Worm (Caenorhabditis elegans) whole organism, mixed stage, embryonic: ENCODE data around the gene clec-62.

Source experiments
- M03D4.4 ChIP-seq: sonication (generic microtip); optimal IDR thresholded peaks from 2 replicates; lab custom pipeline; 2017; ENCODE audit warnings: mild to moderate bottlenecking, missing genetic modification characterization, missing compliant biosample characterization
- bed-3 ChIP-seq: fragments of 200-800 bp; sonication (Bioruptor generic); optimal IDR thresholded peaks from 3 replicates; lab custom pipeline; 2018; ENCODE audit warnings: mild to moderate bottlenecking, missing genetic modification characterization, moderate library complexity, missing compliant biosample characterization
- blmp-1 ChIP-seq: fragments of 150-350 bp; optimal IDR thresholded peaks from 2 replicates; lab custom pipeline; 2014; ENCODE audit warnings: missing biosample characterization, missing genetic modification characterization
- ceh-39 ChIP-seq: fragments of 150-350 bp; optimal IDR thresholded peaks from 2 replicates; lab custom pipeline; 2014; ENCODE audit warnings: missing biosample characterization, missing genetic modification characterization
- ceh-43 ChIP-seq: fragments of 200-800 bp; sonication (Bioruptor generic); optimal IDR thresholded peaks from 2 replicates; lab custom pipeline; 2018; ENCODE audit warnings: mild to moderate bottlenecking, missing genetic modification characterization, moderate library complexity, missing compliant biosample characterization
- ceh-83 ChIP-seq: fragments of 200-800 bp; sonication (Bioruptor generic); optimal IDR thresholded peaks from 2 replicates; lab custom pipeline; 2018; ENCODE audit warnings: mild to moderate bottlenecking, missing genetic modification characterization, missing compliant biosample characterization
- ces-1 ChIP-seq: fragments of 150-350 bp; optimal IDR thresholded peaks from 2 replicates; lab custom pipeline; 2014; ENCODE audit warnings: missing biosample characterization, missing genetic modification reagents, missing genetic modification characterization
- cnd-1 ChIP-seq: fragments of 200-800 bp; sonication (Bioruptor generic); optimal IDR thresholded peaks from 2 replicates; lab custom pipeline; 2018; ENCODE audit warnings: mild to moderate bottlenecking, missing genetic modification characterization, missing compliant biosample characterization
- drap-1 ChIP-seq: fragments of 200-800 bp; sonication (Bioruptor generic); optimal IDR thresholded peaks from 3 replicates; lab custom pipeline; 2018; ENCODE audit warnings: mild to moderate bottlenecking, missing genetic modification characterization, missing compliant biosample characterization
- elt-1 ChIP-seq: sonication (generic microtip); optimal IDR thresholded peaks from 2 replicates; lab custom pipeline; 2017; ENCODE audit warnings: missing genetic modification characterization, mild to moderate bottlenecking, missing compliant biosample characterization, antibody characterized with exemption, moderate library complexity, borderline replicate concordance; ENCODE audit not compliant: insufficient read depth
- elt-3 ChIP-seq: fragments of 150-350 bp; optimal IDR thresholded peaks from 2 replicates; lab custom pipeline; 2014; ENCODE audit warnings: missing biosample characterization, missing genetic modification characterization
- flh-1 ChIP-seq: fragments of 200-800 bp; sonication (Bioruptor generic); optimal IDR thresholded peaks from 2 replicates; lab custom pipeline; 2018; ENCODE audit warnings: mild to moderate bottlenecking, missing genetic modification characterization, moderate library complexity, missing compliant biosample characterization
- ham-2 ChIP-seq: fragments of 200-800 bp; sonication (Bioruptor generic); optimal IDR thresholded peaks from 2 replicates; lab custom pipeline; 2018; ENCODE audit warnings: mild to moderate bottlenecking, missing genetic modification characterization, missing compliant biosample characterization
- hlh-1 ChIP-seq: fragments of 150-350 bp; optimal IDR thresholded peaks from 2 replicates; lab custom pipeline; 2014; ENCODE audit warnings: missing biosample characterization, missing genetic modification reagents, missing genetic modification characterization
- lin-13 ChIP-seq: fragments of 150-350 bp; optimal IDR thresholded peaks from 2 replicates; lab custom pipeline; 2014; ENCODE audit warnings: missing biosample characterization, missing genetic modification characterization
- lin-32 ChIP-seq: fragments of 200-800 bp; sonication (Bioruptor generic); optimal IDR thresholded peaks from 2 replicates; lab custom pipeline; 2018; ENCODE audit warnings: mild to moderate bottlenecking, missing genetic modification characterization, missing compliant biosample characterization
- lsy-2 ChIP-seq: fragments of 150-350 bp; optimal IDR thresholded peaks from 2 replicates; lab custom pipeline; 2014; ENCODE audit warnings: missing biosample characterization, missing genetic modification characterization
- mab-5 ChIP-seq: fragments of 150-350 bp; optimal IDR thresholded peaks from 2 replicates; lab custom pipeline; 2014; ENCODE audit warnings: missing biosample characterization, missing genetic modification characterization
- mep-1 ChIP-seq: fragments of 150-350 bp; optimal IDR thresholded peaks from 2 replicates; lab custom pipeline; 2017; ENCODE audit warnings: missing biosample characterization, missing genetic modification reagents, missing genetic modification characterization, inconsistent platforms
- mls-2 ChIP-seq: sonication (generic microtip); optimal IDR thresholded peaks from 2 replicates; lab custom pipeline; 2016; ENCODE audit warnings: mild to moderate bottlenecking, missing genetic modification characterization, moderate library complexity, missing compliant biosample characterization
- nhr-12 ChIP-seq: fragments of 150-350 bp; optimal IDR thresholded peaks from 2 replicates; lab custom pipeline; 2014; ENCODE audit warnings: missing biosample characterization, missing genetic modification characterization
- nhr-2 ChIP-seq: fragments of 150-350 bp; optimal IDR thresholded peaks from 2 replicates; lab custom pipeline; 2014; ENCODE audit warnings: missing biosample characterization, missing genetic modification characterization
- nhr-237 ChIP-seq: fragments of 150-350 bp; optimal IDR thresholded peaks from 2 replicates; lab custom pipeline; 2014; ENCODE audit warnings: missing biosample characterization, missing genetic modification characterization
- nhr-28 ChIP-seq: fragments of 150-350 bp; optimal IDR thresholded peaks from 2 replicates; lab custom pipeline; 2014; ENCODE audit warnings: missing biosample characterization, missing genetic modification characterization
- nhr-76 ChIP-seq: sonication (generic microtip); optimal IDR thresholded peaks from 2 replicates; lab custom pipeline; 2017; ENCODE audit warnings: missing biosample characterization, missing genetic modification characterization
- pha-4 ChIP-seq: fragments of 150-350 bp; optimal IDR thresholded peaks from 2 replicates; lab custom pipeline; 2018; ENCODE audit warnings: missing biosample characterization, missing genetic modification reagents, missing genetic modification characterization
- sem-2 ChIP-seq: fragments of 200-800 bp; sonication (Bioruptor generic); optimal IDR thresholded peaks from 2 replicates; lab custom pipeline; 2018; ENCODE audit warnings: mild to moderate bottlenecking, missing genetic modification characterization, missing compliant biosample characterization
- snpc-4 ChIP-seq: fragments of 150-350 bp; optimal IDR thresholded peaks from 2 replicates; lab custom pipeline; 2014; ENCODE audit warnings: missing biosample characterization, missing genetic modification characterization
- sptf-1 ChIP-seq: sonication (generic microtip); optimal IDR thresholded peaks from 2 replicates; lab custom pipeline; 2017; ENCODE audit warnings: mild to moderate bottlenecking, missing genetic modification characterization, moderate library complexity, missing compliant biosample characterization
- tbx-8 ChIP-seq: fragments of 200-800 bp; sonication (Bioruptor generic); optimal IDR thresholded peaks from 2 replicates; lab custom pipeline; 2018; ENCODE audit warnings: mild to moderate bottlenecking, missing genetic modification characterization, moderate library complexity, missing compliant biosample characterization
- unc-120 ChIP-seq: sonication (generic microtip); optimal IDR thresholded peaks from 2 replicates; lab custom pipeline; 2017; ENCODE audit warnings: missing genetic modification characterization, missing compliant biosample characterization; ENCODE audit not compliant: poor library complexity, severe bottlenecking
- unc-39 ChIP-seq: fragments of 150-350 bp; optimal IDR thresholded peaks from 2 replicates; lab custom pipeline; 2014; ENCODE audit warnings: missing biosample characterization, missing genetic modification characterization
- unc-62 ChIP-seq: fragments of 150-350 bp; optimal IDR thresholded peaks from 2 replicates; lab custom pipeline; 2014; ENCODE audit warnings: missing biosample characterization, missing genetic modification reagents, missing genetic modification characterization
- zip-8 ChIP-seq: fragments of 150-350 bp; optimal IDR thresholded peaks from 2 replicates; lab custom pipeline; 2014; ENCODE audit warnings: missing biosample characterization, missing genetic modification characterization
- ztf-11 ChIP-seq: fragments of 150-350 bp; optimal IDR thresholded peaks from 2 replicates; lab custom pipeline; 2014; ENCODE audit warnings: missing biosample characterization, missing genetic modification characterization

clec-62 gene

ce11 chrII:12895078-12895670, at the start of gene clec-62, which contains the start of gene clec-63:
TSS of gene clec-62 (minus strand) at chrII:12895128.
TSS of gene clec-63 (plus strand) at chrII:12895638.
- TF ChIP-seq zip-8 (no peak), flh-1 (GFP tag; lab: Kevin White, UChicago) (no peak), nhr-12 (tag; lab: Kevin White, UChicago) (no peak), lsy-2 (tag; lab: Kevin White, UChicago) (no peak), unc-39 (no peak), mab-5 (tag; lab: Kevin White, UChicago) (no peak), tbx-8 (GFP tag; lab: Kevin White, UChicago) (no peak), lin-13 (tag; lab: Kevin White, UChicago) (no peak), pha-4 (tag; lab: Kevin White, UChicago) (no peak), ztf-11 (no peak), snpc-4 (tag; lab: Kevin White, UChicago) (no peak), unc-62 (no peak), elt-3 (no peak), mls-2 (no peak), ces-1 (no peak), nhr-237 (no peak), lin-32 (GFP tag; lab: Kevin White, UChicago) (no peak), ceh-43 (GFP tag; lab: Kevin White, UChicago) (no peak), ham-2 (no peak), mep-1 (tag; lab: Kevin White, UChicago) (no peak)

- TF ChIP-seq unc-39 (no peak), ces-1 (peak; percentile 21), nhr-12 (tag; lab: Kevin White, UChicago) (no peak), blmp-1 (tag; lab: Kevin White, UChicago) (no peak), elt-1 (tag; lab: Kevin White, UChicago) (no peak), hlh-1 (no peak), tbx-8 (GFP tag; lab: Kevin White, UChicago) (peak; percentile 53), ztf-11 (peak; percentile 29), lin-32 (GFP tag; lab: Kevin White, UChicago) (peak; percentile 30), ham-2 (peak; percentile 69), M03D4.4 (tag; lab: Kevin White, UChicago) (peak; percentile 77), mls-2 (peak; percentile 76), nhr-28 (no peak), lsy-2 (tag; lab: Kevin White, UChicago) (peak; percentile 48), sem-2 (GFP tag; lab: Kevin White, UChicago) (peak; percentile 69), nhr-237 (peak; percentile 1), cnd-1 (tag; lab: Kevin White, UChicago) (peak; percentile 85), nhr-2 (tag; lab: Kevin White, UChicago) (no peak), pha-4 (tag; lab: Kevin White, UChicago) (peak; percentile 76), elt-3 (peak; percentile 82), zip-8 (no peak), unc-62 (no peak), flh-1 (GFP tag; lab: Kevin White, UChicago) (no peak), ceh-39 (tag; lab: Kevin White, UChicago) (peak; percentile 53), unc-120 (tag; lab: Kevin White, UChicago) (peak; percentile 52), nhr-76 (tag; lab: Kevin White, UChicago) (no peak), ceh-83 (GFP tag; lab: Kevin White, UChicago) (peak; percentile 71), ceh-43 (GFP tag; lab: Kevin White, UChicago) (peak; percentile 34), drap-1 (peak; percentile 79), sptf-1 (tag; lab: Kevin White, UChicago) (peak; percentile 77), snpc-4 (tag; lab: Kevin White, UChicago) (no peak), lin-13 (tag; lab: Kevin White, UChicago) (peak; percentile 89), mab-5 (tag; lab: Kevin White, UChicago) (no peak), mep-1 (tag; lab: Kevin White, UChicago) (peak; percentile 57), bed-3 (GFP tag; lab: Kevin White, UChicago) (peak; percentile 61)
These were observed 49.7 kb upstream of the clec-62 start for ce11 chrII:12944587-12945126.

ce11 chrII:12942496-12942895, 47.6 kb upstream of the clec-62 start:
- TF ChIP-seq elt-3: peak; percentile 96
- no peak for TF ChIP-seq tbx-8 (GFP tag; lab: Kevin White, UChicago)
- TF ChIP-seq, all 35 proteins: peak for 1
